Worm (Caenorhabditis elegans) whole organism, L3 larva: ENCODE results near the gene Y43F8B.11.

Experiments
- R02D3.7 ChIP-seq: fragments of 150-350 bp; optimal IDR thresholded peaks from 2 replicates; lab custom pipeline; 2014; ENCODE audit warnings: missing biosample characterization, missing genetic modification characterization
- ZK546.5 ChIP-seq: sonication (generic microtip); optimal IDR thresholded peaks from 2 replicates; lab custom pipeline; 2017; ENCODE audit warnings: missing biosample characterization, missing genetic modification characterization
- aly-2 ChIP-seq: fragments of 150-350 bp; optimal IDR thresholded peaks from 2 replicates; lab custom pipeline; 2014; ENCODE audit warnings: missing biosample characterization, missing genetic modification characterization
- ceh-16 ChIP-seq: sonication (generic microtip); optimal IDR thresholded peaks from 2 replicates; lab custom pipeline; 2017; ENCODE audit warnings: missing biosample characterization, missing genetic modification characterization
- ceh-28 ChIP-seq: fragments of 150-350 bp; optimal IDR thresholded peaks from 2 replicates; lab custom pipeline; 2014; ENCODE audit warnings: missing biosample characterization, missing genetic modification reagents, missing genetic modification characterization
- ceh-9 ChIP-seq: sonication (generic microtip); optimal IDR thresholded peaks from 2 replicates; lab custom pipeline; 2018; ENCODE audit warnings: missing biosample characterization, missing genetic modification characterization
- daf-12 ChIP-seq: fragments of 150-350 bp; optimal IDR thresholded peaks from 2 replicates; lab custom pipeline; 2014; ENCODE audit warnings: missing biosample characterization, missing genetic modification reagents, missing genetic modification characterization
- egl-27 ChIP-seq: sonication (generic microtip); optimal IDR thresholded peaks from 4 replicates; lab custom pipeline; 2017; ENCODE audit warnings: missing biosample characterization, missing genetic modification reagents, missing genetic modification characterization
- elt-1 ChIP-seq: fragments of 150-350 bp; optimal IDR thresholded peaks from 2 replicates; lab custom pipeline; 2014; ENCODE audit warnings: missing biosample characterization, missing genetic modification characterization
- elt-2 ChIP-seq: sonication (generic microtip); optimal IDR thresholded peaks from 2 replicates; lab custom pipeline; 2016; ENCODE audit warnings: missing genetic modification reagents, mild to moderate bottlenecking, missing genetic modification characterization, missing compliant biosample characterization
- elt-3 ChIP-seq, 3 experiments: fragments of 150-350 bp in 1 of 3; sonication (generic microtip) in 2 of 3; optimal IDR thresholded peaks; 2 replicates in 2 of 3; 4 replicates in 1 of 3; lab custom pipeline; 2014 to 2017; ENCODE audit warnings: missing biosample characterization in 3 of 3, missing genetic modification characterization in 3 of 3
- eor-1 ChIP-seq, 2 experiments: fragments of 150-350 bp; optimal IDR thresholded peaks; 2 replicates each; lab custom pipeline; 2014 to 2018; ENCODE audit warnings: missing biosample characterization in 2 of 2, missing genetic modification characterization in 2 of 2
- fkh-10 ChIP-seq: sonication (generic microtip); optimal IDR thresholded peaks from 2 replicates; lab custom pipeline; 2017; ENCODE audit warnings: missing biosample characterization, missing genetic modification reagents, missing genetic modification characterization
- hmg-11 ChIP-seq: sonication (generic microtip); optimal IDR thresholded peaks from 2 replicates; lab custom pipeline; 2016; ENCODE audit warnings: missing genetic modification characterization, missing compliant biosample characterization
- lin-15B ChIP-seq: fragments of 150-350 bp; optimal IDR thresholded peaks from 2 replicates; lab custom pipeline; 2014; ENCODE audit warnings: missing biosample characterization, missing genetic modification characterization
- lsy-12 ChIP-seq: sonication (generic microtip); optimal IDR thresholded peaks from 2 replicates; lab custom pipeline; 2016; ENCODE audit warnings: mild to moderate bottlenecking, missing genetic modification characterization, missing compliant biosample characterization
- mdl-1 ChIP-seq: fragments of 150-350 bp; optimal IDR thresholded peaks from 2 replicates; lab custom pipeline; 2014; ENCODE audit warnings: missing biosample characterization, missing genetic modification characterization
- mml-1 ChIP-seq: fragments of 150-350 bp; sonication (generic microtip); optimal IDR thresholded peaks from 3 replicates; lab custom pipeline; 2014; ENCODE audit warnings: missing biosample characterization, missing genetic modification characterization
- nfya-1 ChIP-seq: sonication (generic microtip); optimal IDR thresholded peaks from 2 replicates; lab custom pipeline; 2017; ENCODE audit warnings: missing genetic modification characterization, mild to moderate bottlenecking, missing compliant biosample characterization, antibody characterized with exemption, moderate library complexity; ENCODE audit not compliant: insufficient read depth
- nhr-11 ChIP-seq: fragments of 150-350 bp; optimal IDR thresholded peaks from 2 replicates; lab custom pipeline; 2014; ENCODE audit warnings: missing biosample characterization, missing genetic modification characterization
- nhr-12 ChIP-seq: fragments of 150-350 bp; optimal IDR thresholded peaks from 2 replicates; lab custom pipeline; 2014; ENCODE audit warnings: missing biosample characterization, missing genetic modification characterization
- nhr-23 ChIP-seq: fragments of 150-350 bp; optimal IDR thresholded peaks from 2 replicates; lab custom pipeline; 2014; ENCODE audit warnings: missing biosample characterization, missing genetic modification reagents, missing genetic modification characterization
- nhr-237 ChIP-seq: fragments of 150-350 bp; optimal IDR thresholded peaks from 2 replicates; lab custom pipeline; 2014; ENCODE audit warnings: missing biosample characterization, missing genetic modification characterization
- nhr-25 ChIP-seq: sonication (generic microtip); optimal IDR thresholded peaks from 2 replicates; lab custom pipeline; 2017; ENCODE audit warnings: missing biosample characterization, missing genetic modification characterization
- nhr-28 ChIP-seq: fragments of 150-350 bp; optimal IDR thresholded peaks from 2 replicates; lab custom pipeline; 2014; ENCODE audit warnings: missing biosample characterization, missing genetic modification characterization
- nhr-43 ChIP-seq: sonication (generic microtip); optimal IDR thresholded peaks from 2 replicates; lab custom pipeline; 2016; ENCODE audit warnings: mild to moderate bottlenecking, missing genetic modification characterization, missing compliant biosample characterization; ENCODE audit not compliant: poor library complexity, severe bottlenecking
- nhr-77 ChIP-seq: fragments of 150-350 bp; optimal IDR thresholded peaks from 2 replicates; lab custom pipeline; 2014; ENCODE audit warnings: missing biosample characterization, missing genetic modification characterization
- pha-4 ChIP-seq: fragments of 150-350 bp; optimal IDR thresholded peaks from 2 replicates; lab custom pipeline; 2014; ENCODE audit warnings: missing biosample characterization, missing genetic modification reagents, missing genetic modification characterization
- pqm-1 ChIP-seq: fragments of 150-350 bp; optimal IDR thresholded peaks from 2 replicates; lab custom pipeline; 2017; ENCODE audit warnings: missing biosample characterization, missing genetic modification characterization, inconsistent platforms
- sea-2 ChIP-seq: fragments of 150-350 bp; sonication (generic microtip); optimal IDR thresholded peaks from 4 replicates; lab custom pipeline; 2014; ENCODE audit warnings: missing biosample characterization, missing genetic modification reagents, missing genetic modification characterization
- tbx-2 ChIP-seq: sonication (generic microtip); optimal IDR thresholded peaks from 2 replicates; lab custom pipeline; 2016; ENCODE audit warnings: mild to moderate bottlenecking, missing genetic modification characterization, missing compliant biosample characterization
- unc-39 ChIP-seq: sonication (generic microtip); optimal IDR thresholded peaks from 4 replicates; lab custom pipeline; 2017; ENCODE audit warnings: missing biosample characterization, missing genetic modification characterization
- zag-1 ChIP-seq: fragments of 150-350 bp; optimal IDR thresholded peaks from 2 replicates; lab custom pipeline; 2014; ENCODE audit warnings: missing biosample characterization, missing genetic modification characterization
- ztf-11 ChIP-seq: fragments of 150-350 bp; optimal IDR thresholded peaks from 2 replicates; lab custom pipeline; 2014; ENCODE audit warnings: missing biosample characterization, missing genetic modification characterization
- ztf-4 ChIP-seq: fragments of 150-350 bp; optimal IDR thresholded peaks from 2 replicates; lab custom pipeline; 2014; ENCODE audit warnings: missing biosample characterization, missing genetic modification characterization

The Y43F8B.11 gene

DNA sequence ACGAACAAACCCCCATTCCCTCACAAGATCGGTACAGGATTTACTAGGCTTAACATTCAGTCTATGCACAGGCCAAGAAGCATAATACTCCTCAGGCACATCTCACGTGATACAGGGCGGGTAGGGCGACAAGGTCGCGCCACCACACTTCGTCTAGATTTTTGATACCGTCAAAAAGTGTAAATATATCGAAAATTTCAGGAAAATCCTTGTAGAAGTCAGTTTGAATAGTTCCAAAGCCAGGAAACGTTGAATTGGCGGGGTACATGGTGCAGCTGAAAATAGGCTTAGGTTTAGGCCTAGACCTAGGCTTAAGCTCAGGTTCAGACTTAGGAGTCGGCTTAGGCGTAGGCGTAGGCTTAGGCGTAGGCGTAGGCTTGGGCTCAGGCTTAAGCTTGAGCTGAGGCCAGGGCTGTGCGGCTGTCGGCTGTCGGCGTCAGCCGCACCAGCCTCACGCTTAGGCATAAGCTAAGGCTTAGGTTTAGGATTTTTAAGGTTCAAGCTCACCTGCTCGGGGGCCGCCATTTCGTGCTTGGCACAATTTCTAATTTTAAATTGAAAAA, 40.1 kb upstream of the Y43F8B.11 start:
- no peak for TF ChIP-seq nhr-237 (tag; lab: Kevin White, UChicago)
- TF ChIP-seq R02D3.7, result no peak
- TF ChIP-seq nhr-77, result no peak
- TF ChIP-seq daf-12, result no peak
- TF ChIP-seq ceh-9 (tag; lab: Kevin White, UChicago), result no peak
- TF ChIP-seq elt-1, result no peak
- no peak for TF ChIP-seq nhr-11 (tag; lab: Kevin White, UChicago)
- TF ChIP-seq mdl-1 (tag; lab: Kevin White, UChicago), result no peak
- no peak for TF ChIP-seq eor-1 (tag; optimal IDR thresholded peaks at IDR 0.05; lab: Kevin White, UChicago)
- TF ChIP-seq lsy-12 (tag; lab: Kevin White, UChicago), result no peak
- no peak for TF ChIP-seq zag-1 (tag; lab: Kevin White, UChicago)
- TF ChIP-seq ztf-11 (tag; lab: Kevin White, UChicago), result no peak
- TF ChIP-seq nhr-23 (tag; lab: Kevin White, UChicago), result no peak
- TF ChIP-seq pha-4, result no peak
- TF ChIP-seq nhr-43, result no peak
- no peak for TF ChIP-seq sea-2 (GFP tag; lab: Kevin White, UChicago)
- no peak for TF ChIP-seq elt-3 (tag; optimal IDR thresholded peaks at IDR 0.05; lab: Kevin White, UChicago)
- TF ChIP-seq egl-27 (tag; lab: Kevin White, UChicago), result no peak
- no peak for TF ChIP-seq lin-15B (tag; lab: Kevin White, UChicago)

DNA sequence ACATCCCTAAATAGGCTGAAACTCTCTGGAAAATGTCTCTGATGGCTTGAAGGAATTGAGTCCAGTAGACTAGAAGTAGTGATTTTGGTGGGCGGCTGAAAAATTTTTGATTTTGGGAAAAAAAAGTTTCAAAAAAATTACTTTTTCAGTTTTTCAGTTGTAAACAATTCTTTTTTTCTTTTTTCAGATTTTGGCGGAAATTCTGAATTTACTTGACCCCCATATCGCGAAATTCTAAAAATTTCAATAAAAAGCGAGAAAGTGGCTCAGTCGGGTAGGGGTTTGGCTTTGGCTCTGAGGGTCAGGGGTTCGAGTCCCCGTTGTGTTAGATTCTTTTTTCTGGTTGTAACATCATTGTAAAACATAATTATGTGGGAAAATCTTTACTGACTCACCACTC, 39.4 kb upstream of the Y43F8B.11 start, which contains the start of gene srw-85:
TSS of gene srw-85 (minus strand) at position 101 of the 400 bp plus-strand sequence.
- no peak for TF ChIP-seq mml-1 (tag; lab: Kevin White, UChicago)
- TF ChIP-seq nhr-25, result no peak
- no peak for TF ChIP-seq nhr-12 (tag; lab: Kevin White, UChicago)
- TF ChIP-seq elt-2, result no peak
- TF ChIP-seq elt-1, result no peak
- no peak for TF ChIP-seq lin-15B (tag; lab: Kevin White, UChicago)
- TF ChIP-seq fkh-10 (GFP tag; lab: Kevin White, UChicago), result no peak
- TF ChIP-seq nhr-28, result no peak
- no peak for TF ChIP-seq nhr-237 (tag; lab: Kevin White, UChicago)
- no peak for TF ChIP-seq sea-2 (GFP tag; lab: Kevin White, UChicago)
- TF ChIP-seq pqm-1 (tag; lab: Kevin White, UChicago), result no peak
- no peak for TF ChIP-seq tbx-2
- TF ChIP-seq ceh-16 (tag; lab: Kevin White, UChicago), result no peak
- TF ChIP-seq nhr-11 (tag; lab: Kevin White, UChicago), result no peak
- no peak for TF ChIP-seq ZK546.5
- no peak for TF ChIP-seq hmg-11 (tag; lab: Kevin White, UChicago)

DNA sequence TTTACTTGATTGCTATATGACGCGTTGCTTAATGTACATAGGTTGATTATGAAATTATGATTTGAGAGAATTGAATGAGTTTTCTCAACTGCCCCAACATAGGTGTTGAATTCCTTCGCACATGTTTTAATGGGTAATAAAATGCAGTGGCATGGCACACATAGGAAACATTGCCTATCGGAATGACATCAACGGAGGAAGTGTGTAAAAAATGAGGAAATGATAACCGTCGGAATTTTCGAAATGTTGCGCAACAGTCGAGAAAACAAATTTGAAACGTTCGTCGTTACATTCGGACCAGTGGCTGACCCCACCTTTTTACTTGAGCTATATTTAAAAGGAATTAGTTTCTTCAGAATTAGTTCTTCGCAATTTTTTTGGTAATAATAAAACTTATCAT, 38.5 kb upstream of the Y43F8B.11 start:
- TF ChIP-seq aly-2 (tag; lab: Kevin White, UChicago) (no peak), eor-1 (tag; optimal IDR thresholded peaks at IDR 0.05; lab: Kevin White, UChicago) (no peak), fkh-10 (GFP tag; lab: Kevin White, UChicago) (no peak), elt-2 (peak; percentile 40)

DNA sequence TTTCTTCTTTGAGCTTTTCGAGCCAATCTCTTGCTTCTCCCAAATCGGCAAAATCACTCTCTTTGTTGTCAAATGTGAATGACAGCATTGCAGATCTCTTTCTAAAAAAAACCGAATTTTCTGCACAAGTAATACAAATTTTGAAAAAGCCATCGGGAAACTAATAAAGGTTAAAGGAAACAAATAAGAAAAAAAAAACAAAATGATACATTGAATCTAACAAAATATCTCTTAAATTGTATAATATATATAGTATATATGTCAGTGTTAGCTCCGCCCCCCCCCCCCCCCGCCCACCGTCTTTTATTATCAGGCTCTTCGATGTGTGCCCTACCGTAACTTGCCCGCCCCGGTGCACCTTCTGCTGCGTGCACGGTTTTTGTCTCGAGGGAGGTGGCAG, 37.5 kb upstream of the Y43F8B.11 start, which contains the start of gene C25F9.11:
TSS of gene C25F9.11 (minus strand) at position 101 of the 400 bp plus-strand sequence.
- no peak for TF ChIP-seq elt-1
- TF ChIP-seq ceh-28, result no peak
- peak; percentile 12 for TF ChIP-seq elt-2
- no peak for TF ChIP-seq egl-27 (tag; lab: Kevin White, UChicago)
- TF ChIP-seq nhr-25, result no peak
- no peak for TF ChIP-seq ceh-9 (tag; lab: Kevin White, UChicago)

DNA sequence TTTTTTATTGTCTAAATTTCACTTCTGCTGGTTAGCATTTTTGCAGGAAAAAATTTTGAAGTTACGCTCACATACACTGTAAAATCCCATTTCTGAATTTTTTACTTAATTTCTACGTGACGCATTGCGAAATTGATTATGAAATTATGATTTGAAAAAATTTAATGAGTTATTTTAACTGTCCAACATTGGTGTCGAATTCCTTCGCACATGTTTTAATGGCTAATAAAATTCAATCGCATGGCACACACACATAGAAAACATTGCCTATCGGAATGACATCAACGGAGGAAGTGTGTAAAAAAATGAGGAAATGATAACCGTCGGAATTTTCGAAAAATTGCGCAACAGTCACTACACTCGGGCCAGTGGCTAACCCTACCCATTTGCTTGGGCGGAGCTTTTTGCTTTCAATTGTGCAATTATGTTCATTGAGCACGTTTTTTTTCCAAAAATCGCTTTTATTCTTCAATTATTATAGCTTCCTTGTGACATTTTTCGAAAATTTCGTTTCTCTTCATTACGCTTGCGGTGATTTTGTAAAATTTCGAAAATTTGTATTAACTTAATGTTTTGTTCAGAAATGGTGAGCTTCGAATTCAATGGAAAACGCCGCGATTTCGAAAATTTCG, 36.6 kb upstream of the Y43F8B.11 start, which contains the start of gene C25F9.16:
TSS of gene C25F9.16 (plus strand) at position 582 of the 632 bp plus-strand sequence.
- no peak for TF ChIP-seq ztf-4
- peak; percentile 60 for TF ChIP-seq elt-2
- no peak for TF ChIP-seq nfya-1 (tag; lab: Kevin White, UChicago)
- TF ChIP-seq unc-39 (tag; lab: Kevin White, UChicago), result no peak
- no peak for TF ChIP-seq aly-2 (tag; lab: Kevin White, UChicago)
- peak; percentile 1 for TF ChIP-seq pqm-1 (tag; lab: Kevin White, UChicago)
